Fruit fly (Drosophila melanogaster) whole organism, wandering third instar larva: ENCODE measurements around the gene phtm.

ENCODE experiments used
- Abd-B ChIP-seq: fragments of >200 bp; optimal IDR thresholded peaks from 2 replicates; lab custom pipeline; 2017; ENCODE audit warnings: missing biosample characterization, missing genetic modification characterization
- CG32264 ChIP-seq: fragments of 200-800 bp; sonication (Bioruptor generic); optimal IDR thresholded peaks from 2 replicates; lab custom pipeline; 2016; ENCODE audit warnings: missing biosample characterization, missing genetic modification characterization
- CG9705 ChIP-seq: fragments of 200-800 bp; sonication (Bioruptor generic); optimal IDR thresholded peaks from 2 replicates; lab custom pipeline; 2018; ENCODE audit warnings: missing biosample characterization, mild to moderate bottlenecking, missing genetic modification characterization
- CrebA ChIP-seq: fragments of 200-800 bp; sonication (Bioruptor generic); optimal IDR thresholded peaks from 2 replicates; lab custom pipeline; 2016; ENCODE audit warnings: missing biosample characterization, mild to moderate bottlenecking, missing genetic modification characterization, borderline replicate concordance
- Dfd ChIP-seq: fragments of >200 bp; optimal IDR thresholded peaks from 2 replicates; lab custom pipeline; 2017; ENCODE audit warnings: missing biosample characterization, missing genetic modification characterization
- Dif ChIP-seq: fragments of 200-275, 200-300 bp; sonication (Bioruptor generic); optimal IDR thresholded peaks from 2 replicates; lab custom pipeline; 2018; ENCODE audit warnings: missing biosample characterization, missing genetic modification characterization; ENCODE audit not compliant: partially characterized antibody
- GATAd ChIP-seq: sonication (Bioruptor generic); optimal IDR thresholded peaks from 2 replicates; lab custom pipeline; 2016; ENCODE audit warnings: missing biosample characterization, missing genetic modification characterization
- HLH106 ChIP-seq: fragments of 200-800 bp; optimal IDR thresholded peaks from 3 replicates; lab custom pipeline; 2019; ENCODE audit warnings: missing biosample characterization, mild to moderate bottlenecking, missing genetic modification characterization, moderate library complexity
- Hr78 ChIP-seq: fragments of >200 bp; optimal IDR thresholded peaks from 2 replicates; lab custom pipeline; 2017; ENCODE audit warnings: missing biosample characterization, missing genetic modification characterization
- Hr83 ChIP-seq: fragments of 200-300 bp; sonication (Bioruptor generic); optimal IDR thresholded peaks from 2 replicates; lab custom pipeline; 2016; ENCODE audit warnings: missing biosample characterization, mild to moderate bottlenecking, missing genetic modification characterization, moderate library complexity; ENCODE audit not compliant: poor library complexity, severe bottlenecking
- Jra ChIP-seq: sonication (Bioruptor generic); optimal IDR thresholded peaks from 2 replicates; lab custom pipeline; 2016; ENCODE audit warnings: missing biosample characterization, missing genetic modification characterization
- Mio ChIP-seq: sonication (Bioruptor generic); optimal IDR thresholded peaks from 2 replicates; lab custom pipeline; 2016; ENCODE audit warnings: missing biosample characterization, missing genetic modification characterization
- Myc ChIP-seq: fragments of >200 bp; optimal IDR thresholded peaks from 2 replicates; lab custom pipeline; 2017
- N ChIP-seq: fragments of >200 bp; optimal IDR thresholded peaks from 2 replicates; lab custom pipeline; 2018; ENCODE audit warnings: missing biosample characterization, missing external identifiers, missing genetic modification characterization
- OdsH ChIP-seq: fragments of 200-800 bp; sonication (Bioruptor generic); optimal IDR thresholded peaks from 2 replicates; lab custom pipeline; 2016; ENCODE audit warnings: missing biosample characterization, mild to moderate bottlenecking, missing genetic modification characterization
- Rel ChIP-seq, 2 experiments: fragments of 200-800 bp; sonication (Bioruptor generic) in 1 of 2; optimal IDR thresholded peaks; 2 replicates in 1 of 2; 3 replicates in 1 of 2; lab custom pipeline; 2016 to 2019; ENCODE audit warnings: mild to moderate bottlenecking in 2 of 2, missing biosample characterization in 2 of 2, missing genetic modification characterization in 2 of 2, moderate library complexity in 1 of 2
- Sp1 ChIP-seq: fragments of 200-800 bp; sonication (Bioruptor generic); optimal IDR thresholded peaks from 3 replicates; lab custom pipeline; 2019; ENCODE audit warnings: missing biosample characterization, mild to moderate bottlenecking, missing genetic modification characterization, moderate library complexity
- Vsx2 ChIP-seq: fragments of 200-300, 225-300 bp; sonication (Bioruptor generic); optimal IDR thresholded peaks from 2 replicates; lab custom pipeline; 2018; ENCODE audit warnings: missing biosample characterization, missing genetic modification characterization; ENCODE audit not compliant: partially characterized antibody
- br ChIP-seq: fragments of 200-800 bp; sonication (Bioruptor generic); optimal IDR thresholded peaks from 2 replicates; lab custom pipeline; 2016; ENCODE audit warnings: missing biosample characterization, missing genetic modification characterization
- brk ChIP-seq: fragments of 200-800 bp; sonication (Bioruptor generic); optimal IDR thresholded peaks from 2 replicates; lab custom pipeline; 2016; ENCODE audit warnings: missing biosample characterization, mild to moderate bottlenecking, missing genetic modification characterization
- dl ChIP-seq, 2 experiments: fragments of 175-275, 200-275 bp in 1 of 2; fragments of 200-275 bp in 1 of 2; sonication (Bioruptor generic); optimal IDR thresholded peaks; lab custom pipeline; 2018; ENCODE audit warnings: mild to moderate bottlenecking in 2 of 2, missing biosample characterization in 2 of 2, missing genetic modification characterization in 2 of 2, moderate library complexity in 2 of 2; ENCODE audit not compliant: partially characterized antibody in 2 of 2, insufficient read depth in 1 of 2
- dmrt93B ChIP-seq: fragments of 200-800 bp; sonication (Bioruptor generic); optimal IDR thresholded peaks from 2 replicates; lab custom pipeline; 2018; ENCODE audit warnings: missing biosample characterization, mild to moderate bottlenecking, missing genetic modification characterization
- dsf ChIP-seq: sonication (Bioruptor generic); optimal IDR thresholded peaks from 2 replicates; lab custom pipeline; 2016; ENCODE audit warnings: missing biosample characterization, missing genetic modification characterization, borderline replicate concordance
- ey ChIP-seq: fragments of 200-800 bp; sonication (Bioruptor generic); optimal IDR thresholded peaks from 2 replicates; lab custom pipeline; 2016; ENCODE audit warnings: missing biosample characterization, missing genetic modification characterization
- foxo ChIP-seq, 2 experiments: fragments of 200-800 bp; sonication (Bioruptor generic); optimal IDR thresholded peaks; 2 replicates in 1 of 2; 3 replicates in 1 of 2; lab custom pipeline; 2016 to 2017; ENCODE audit warnings: missing biosample characterization in 2 of 2, missing genetic modification characterization in 2 of 2
- fru ChIP-seq: fragments of 200-800 bp; sonication (Bioruptor generic); optimal IDR thresholded peaks from 3 replicates; lab custom pipeline; 2016; ENCODE audit warnings: missing biosample characterization, mild to moderate bottlenecking, missing genetic modification characterization
- h ChIP-seq: fragments of 200-800 bp; sonication (Bioruptor generic); optimal IDR thresholded peaks from 3 replicates; lab custom pipeline; 2016; ENCODE audit warnings: missing biosample characterization, mild to moderate bottlenecking, missing genetic modification characterization
- jim ChIP-seq: fragments of 175-275, 200-325 bp; sonication (Bioruptor generic); optimal IDR thresholded peaks from 2 replicates; lab custom pipeline; 2016; ENCODE audit warnings: missing biosample characterization, mild to moderate bottlenecking, missing genetic modification characterization
- lola ChIP-seq: fragments of >200 bp; optimal IDR thresholded peaks from 2 replicates; lab custom pipeline; 2017; ENCODE audit warnings: missing biosample characterization, missing genetic modification characterization
- pan ChIP-seq: fragments of >200 bp; optimal IDR thresholded peaks from 2 replicates; lab custom pipeline; 2017
- psq ChIP-seq: fragments of 200-800 bp; sonication (Bioruptor generic); optimal IDR thresholded peaks from 3 replicates; lab custom pipeline; 2017; ENCODE audit warnings: missing biosample characterization, mild to moderate bottlenecking, missing genetic modification characterization, moderate library complexity
- rgr ChIP-seq: fragments of 200-800 bp; sonication (Bioruptor generic); optimal IDR thresholded peaks from 3 replicates; lab custom pipeline; 2016; ENCODE audit warnings: missing biosample characterization, mild to moderate bottlenecking, missing genetic modification characterization
- sage ChIP-seq: fragments of 200-800 bp; sonication (Bioruptor generic); optimal IDR thresholded peaks from 2 replicates; lab custom pipeline; 2016; ENCODE audit warnings: missing biosample characterization, mild to moderate bottlenecking, missing genetic modification characterization
- sv ChIP-seq: fragments of 200-800 bp; sonication (Bioruptor generic); optimal IDR thresholded peaks from 3 replicates; lab custom pipeline; 2016; ENCODE audit warnings: missing biosample characterization, missing genetic modification characterization
- tai ChIP-seq: sonication (Bioruptor generic); optimal IDR thresholded peaks from 2 replicates; lab custom pipeline; 2016; ENCODE audit warnings: missing biosample characterization, missing genetic modification characterization
- usp ChIP-seq: fragments of >200 bp; optimal IDR thresholded peaks from 2 replicates; lab custom pipeline; 2017; ENCODE audit warnings: missing biosample characterization, missing genetic modification characterization
- woc ChIP-seq: sonication (Bioruptor generic); optimal IDR thresholded peaks from 2 replicates; lab custom pipeline; 2016; ENCODE audit warnings: missing biosample characterization, mild to moderate bottlenecking, missing genetic modification characterization

Gene phtm

dm6 chrX:18685726-18686125 is at the start of gene phtm:
Gene phtm, plus strand, starts transcription at chrX:18685766.
- TF ChIP-seq Hr78, result no peak
- TF ChIP-seq OdsH (GFP tag; lab: Kevin White, UChicago), result no peak
- TF ChIP-seq dsf (GFP tag; lab: Kevin White, UChicago), result no peak
- TF ChIP-seq HLH106, result no peak
- TF ChIP-seq Dif (GFP tag; lab: Kevin White, UChicago), result no peak
- TF ChIP-seq Abd-B, result no peak
- no peak for TF ChIP-seq fru (GFP tag; lab: Kevin White, UChicago)
- TF ChIP-seq CG9705 (GFP tag; lab: Kevin White, UChicago), result no peak
- no peak for TF ChIP-seq Jra
- no peak for TF ChIP-seq Dfd (GFP tag; lab: Kevin White, UChicago)

- TF ChIP-seq Vsx2 (GFP tag; lab: Kevin White, UChicago), result no peak
- no peak for TF ChIP-seq dmrt93B
- TF ChIP-seq CG9705 (GFP tag; lab: Kevin White, UChicago), result no peak
- TF ChIP-seq usp, result no peak
- no peak for TF ChIP-seq jim (GFP tag; lab: Kevin White, UChicago)
- no peak for TF ChIP-seq Mio
- no peak for TF ChIP-seq tai (GFP tag; lab: Kevin White, UChicago)
- no peak for TF ChIP-seq Sp1 (GFP tag; lab: Kevin White, UChicago)
- no peak for TF ChIP-seq pan (lab: Kevin White, UChicago)
- no peak for TF ChIP-seq psq (GFP tag; lab: Kevin White, UChicago)
- no peak for TF ChIP-seq CrebA (GFP tag; lab: Kevin White, UChicago)
- no peak for TF ChIP-seq ey (GFP tag; lab: Kevin White, UChicago)
- no peak for TF ChIP-seq Dfd (GFP tag; lab: Kevin White, UChicago)
- TF ChIP-seq foxo (GFP tag; optimal IDR thresholded peaks at IDR 0.05; lab: Kevin White, UChicago), result no peak
- TF ChIP-seq HLH106, result no peak
- TF ChIP-seq fru (GFP tag; lab: Kevin White, UChicago), result no peak
- no peak for TF ChIP-seq Rel (GFP tag; optimal IDR thresholded peaks at IDR 0.05; lab: Kevin White, UChicago)
- no peak for TF ChIP-seq Rel (tag; optimal IDR thresholded peaks at IDR 0.05; lab: Kevin White, UChicago)
- TF ChIP-seq, all 38 proteins: peak for 0
Observed at dm6 chrX:18636275-18636947, 49.2 kb upstream of the phtm start.

- TF ChIP-seq Dfd (GFP tag; lab: Kevin White, UChicago), result no peak
- TF ChIP-seq Sp1 (GFP tag; lab: Kevin White, UChicago), result no peak
- TF ChIP-seq Myc (lab: Kevin White, UChicago), result no peak
- TF ChIP-seq CrebA (GFP tag; lab: Kevin White, UChicago), result no peak
- TF ChIP-seq HLH106, result no peak
- no peak for TF ChIP-seq sv (GFP tag; lab: Kevin White, UChicago)
- TF ChIP-seq Rel (GFP tag; optimal IDR thresholded peaks at IDR 0.05; lab: Kevin White, UChicago), result no peak
- TF ChIP-seq Rel (tag; optimal IDR thresholded peaks at IDR 0.05; lab: Kevin White, UChicago), result no peak
- no peak for TF ChIP-seq br (GFP tag; lab: Kevin White, UChicago)
- TF ChIP-seq Dif (GFP tag; lab: Kevin White, UChicago), result no peak
- TF ChIP-seq Vsx2 (GFP tag; lab: Kevin White, UChicago), result no peak
Observed at dm6 chrX:18643057-18643656, 42.4 kb upstream of the phtm start.

dm6 chrX:18644890-18645289 is 40.7 kb upstream of the phtm start:
- TF ChIP-seq pan (lab: Kevin White, UChicago) (no peak), CG32264 (GFP tag; lab: Kevin White, UChicago) (no peak), Dif (GFP tag; lab: Kevin White, UChicago) (no peak), Hr78 (no peak), OdsH (GFP tag; lab: Kevin White, UChicago) (peak; percentile 83), Hr83 (GFP tag; lab: Kevin White, UChicago) (no peak), Jra (peak; percentile 53), ey (GFP tag; lab: Kevin White, UChicago) (peak; percentile 88), rgr (GFP tag; lab: Kevin White, UChicago) (peak; percentile 89), dl (GFP tag; optimal IDR thresholded peaks at IDR 0.05; lab: Kevin White, UChicago; ENCODE audit: insufficient read depth in 1 of 2, partially characterized antibody in 2 of 2) (no peak), Sp1 (GFP tag; lab: Kevin White, UChicago) (peak; percentile 79), brk (no peak), foxo (GFP tag; optimal IDR thresholded peaks at IDR 0.05; lab: Kevin White, UChicago) (peak in 1 of 2 experiments; percentile 90), Mio (no peak), HLH106 (peak; percentile 83), N (GFP tag; lab: Kevin White, UChicago) (no peak), CrebA (GFP tag; lab: Kevin White, UChicago) (no peak), sv (GFP tag; lab: Kevin White, UChicago) (peak; percentile 64), Rel (GFP tag; optimal IDR thresholded peaks at IDR 0.05; lab: Kevin White, UChicago) (no peak), Rel (tag; optimal IDR thresholded peaks at IDR 0.05; lab: Kevin White, UChicago) (peak; percentile 69), GATAd (GFP tag; lab: Kevin White, UChicago) (no peak), sage (GFP tag; lab: Kevin White, UChicago) (no peak), Abd-B (no peak), h (GFP tag; lab: Kevin White, UChicago) (peak; percentile 92), CG9705 (GFP tag; lab: Kevin White, UChicago) (peak; percentile 38), woc (GFP tag; lab: Kevin White, UChicago) (peak; percentile 9), br (GFP tag; lab: Kevin White, UChicago) (peak; percentile 85), Myc (lab: Kevin White, UChicago) (no peak), psq (GFP tag; lab: Kevin White, UChicago) (peak; percentile 69), fru (GFP tag; lab: Kevin White, UChicago) (peak; percentile 85), usp (no peak), lola (GFP tag; lab: Kevin White, UChicago) (no peak)
